Worm (Caenorhabditis elegans) whole organism, L1 larva: ENCODE results near the gene Y39A1C.1.

Source experiments
- C04F5.9 ChIP-seq: sonication (generic microtip); optimal IDR thresholded peaks from 2 replicates; lab custom pipeline; 2016; ENCODE audit warnings: missing genetic modification characterization, missing compliant biosample characterization
- alr-1 ChIP-seq: fragments of 200-800 bp; sonication (Bioruptor generic); optimal IDR thresholded peaks from 2 replicates; lab custom pipeline; 2018; ENCODE audit warnings: borderline replicate concordance, mild to moderate bottlenecking, missing genetic modification characterization, missing compliant biosample characterization
- blmp-1 ChIP-seq: fragments of 150-350 bp; optimal IDR thresholded peaks from 2 replicates; lab custom pipeline; 2014; ENCODE audit warnings: missing biosample characterization, missing genetic modification characterization
- ceh-82 ChIP-seq, 3 experiments: fragments of 150-350 bp in 1 of 3; sonication (generic microtip) in 2 of 3; optimal IDR thresholded peaks; 2 replicates each; lab custom pipeline; 2014 to 2017; ENCODE audit warnings: missing biosample characterization in 3 of 3, missing genetic modification characterization in 3 of 3
- egl-27 ChIP-seq, 2 experiments: fragments of 150-350 bp in 1 of 2; sonication (generic microtip); optimal IDR thresholded peaks; 3 replicates each; lab custom pipeline; 2017 to 2018; ENCODE audit warnings: missing biosample characterization in 2 of 2, missing genetic modification characterization in 2 of 2, missing genetic modification reagents in 2 of 2
- hlh-4 ChIP-seq: sonication (generic microtip); optimal IDR thresholded peaks from 2 replicates; lab custom pipeline; 2016; ENCODE audit warnings: mild to moderate bottlenecking, missing genetic modification characterization, missing compliant biosample characterization
- nhr-12 ChIP-seq: sonication (generic microtip); optimal IDR thresholded peaks from 2 replicates; lab custom pipeline; 2017; ENCODE audit warnings: missing biosample characterization, missing genetic modification characterization
- nhr-28 ChIP-seq: fragments of 150-350 bp; optimal IDR thresholded peaks from 2 replicates; lab custom pipeline; 2014; ENCODE audit warnings: missing biosample characterization, missing genetic modification characterization
- skn-1 ChIP-seq: fragments of 150-350 bp; optimal IDR thresholded peaks from 2 replicates; lab custom pipeline; 2014; ENCODE audit warnings: missing biosample characterization, missing genetic modification characterization
- sox-4 ChIP-seq: sonication (generic microtip); optimal IDR thresholded peaks from 2 replicates; lab custom pipeline; 2016; ENCODE audit warnings: missing genetic modification characterization, missing compliant biosample characterization
- unc-62 ChIP-seq: fragments of 150-350 bp; optimal IDR thresholded peaks from 2 replicates; lab custom pipeline; 2014; ENCODE audit warnings: missing biosample characterization, missing genetic modification reagents, missing genetic modification characterization

ce11 chrIII:10808802-10809201 lies 46.4 kb upstream of the Y39A1C.1 start:
- TF ChIP-seq unc-62 (GFP tag; lab: Kevin White, UChicago): no peak
- no peak for TF ChIP-seq nhr-28 (tag; lab: Kevin White, UChicago)
- no peak for TF ChIP-seq nhr-12
- TF ChIP-seq ceh-82 (tag; optimal IDR thresholded peaks at IDR 0.05; lab: Kevin White, UChicago): no peak
- no peak for TF ChIP-seq skn-1 (tag; lab: Kevin White, UChicago)
- TF ChIP-seq sox-4 (tag; lab: Kevin White, UChicago): no peak
- TF ChIP-seq alr-1 (tag; lab: Kevin White, UChicago): no peak
- no peak for TF ChIP-seq blmp-1 (tag; lab: Kevin White, UChicago)
- no peak for TF ChIP-seq hlh-4
- TF ChIP-seq egl-27 (tag; optimal IDR thresholded peaks at IDR 0.05; lab: Kevin White, UChicago): no peak
- TF ChIP-seq C04F5.9: no peak
